Fruit fly (Drosophila melanogaster) whole organism, wandering third instar larva: ENCODE results near the gene MtnD.
A peak's percentile ranks its signal among the peaks of the same experiment; 100 is the strongest.

Experiments
- Abd-B ChIP-seq: fragments of >200 bp; optimal IDR thresholded peaks from 2 replicates; lab custom pipeline; 2017; ENCODE audit warnings: missing biosample characterization, missing genetic modification characterization
- CG32264 ChIP-seq: fragments of 200-800 bp; sonication (Bioruptor generic); optimal IDR thresholded peaks from 2 replicates; lab custom pipeline; 2016; ENCODE audit warnings: missing biosample characterization, missing genetic modification characterization
- CG9705 ChIP-seq: fragments of 200-800 bp; sonication (Bioruptor generic); optimal IDR thresholded peaks from 2 replicates; lab custom pipeline; 2018; ENCODE audit warnings: missing biosample characterization, mild to moderate bottlenecking, missing genetic modification characterization
- CrebA ChIP-seq: fragments of 200-800 bp; sonication (Bioruptor generic); optimal IDR thresholded peaks from 2 replicates; lab custom pipeline; 2016; ENCODE audit warnings: missing biosample characterization, mild to moderate bottlenecking, missing genetic modification characterization, borderline replicate concordance
- HLH106 ChIP-seq: fragments of 200-800 bp; optimal IDR thresholded peaks from 3 replicates; lab custom pipeline; 2019; ENCODE audit warnings: missing biosample characterization, mild to moderate bottlenecking, missing genetic modification characterization, moderate library complexity
- Hr78 ChIP-seq: fragments of >200 bp; optimal IDR thresholded peaks from 2 replicates; lab custom pipeline; 2017; ENCODE audit warnings: missing biosample characterization, missing genetic modification characterization
- Myc ChIP-seq: fragments of >200 bp; optimal IDR thresholded peaks from 2 replicates; lab custom pipeline; 2017
- dsf ChIP-seq: sonication (Bioruptor generic); optimal IDR thresholded peaks from 2 replicates; lab custom pipeline; 2016; ENCODE audit warnings: missing biosample characterization, missing genetic modification characterization, borderline replicate concordance
- fru ChIP-seq: fragments of 200-800 bp; sonication (Bioruptor generic); optimal IDR thresholded peaks from 3 replicates; lab custom pipeline; 2016; ENCODE audit warnings: missing biosample characterization, mild to moderate bottlenecking, missing genetic modification characterization
- h ChIP-seq: fragments of 200-800 bp; sonication (Bioruptor generic); optimal IDR thresholded peaks from 3 replicates; lab custom pipeline; 2016; ENCODE audit warnings: missing biosample characterization, mild to moderate bottlenecking, missing genetic modification characterization
- jim ChIP-seq: fragments of 175-275, 200-325 bp; sonication (Bioruptor generic); optimal IDR thresholded peaks from 2 replicates; lab custom pipeline; 2016; ENCODE audit warnings: missing biosample characterization, mild to moderate bottlenecking, missing genetic modification characterization
- lola ChIP-seq: fragments of >200 bp; optimal IDR thresholded peaks from 2 replicates; lab custom pipeline; 2017; ENCODE audit warnings: missing biosample characterization, missing genetic modification characterization
- pan ChIP-seq: fragments of >200 bp; optimal IDR thresholded peaks from 2 replicates; lab custom pipeline; 2017
- sv ChIP-seq: fragments of 200-800 bp; sonication (Bioruptor generic); optimal IDR thresholded peaks from 3 replicates; lab custom pipeline; 2016; ENCODE audit warnings: missing biosample characterization, missing genetic modification characterization

- peak; percentile 9 for TF ChIP-seq dsf
- TF ChIP-seq Myc (lab: Kevin White, UChicago) = no peak
- TF ChIP-seq pan (lab: Kevin White, UChicago) = no peak
- TF ChIP-seq Hr78 (GFP tag; lab: Kevin White, UChicago) = no peak
- peak; percentile 86 for TF ChIP-seq h (GFP tag; lab: Kevin White, UChicago)
- no peak for TF ChIP-seq lola (GFP tag; lab: Kevin White, UChicago)
- no peak for TF ChIP-seq Abd-B (GFP tag; lab: Kevin White, UChicago)
- TF ChIP-seq fru (GFP tag; lab: Kevin White, UChicago) = peak; percentile 72
- no peak for TF ChIP-seq CrebA (GFP tag; lab: Kevin White, UChicago)
- TF ChIP-seq sv (GFP tag; lab: Kevin White, UChicago) = peak; percentile 58
- peak; percentile 86 for TF ChIP-seq HLH106
- no peak for TF ChIP-seq CG32264
- TF ChIP-seq CG9705 (GFP tag; lab: Kevin White, UChicago) = peak; percentile 55
- no peak for TF ChIP-seq jim (GFP tag; lab: Kevin White, UChicago)
Observed at dm6 chr3R:20549855-20550603, 15.3 kb downstream of the MtnD start.
